Worm (Caenorhabditis elegans) whole organism, L2 larva: ENCODE results near the gene F26A1.4.

Experiments used
- aly-2 ChIP-seq: fragments of 150-350 bp; optimal IDR thresholded peaks from 2 replicates; lab custom pipeline; 2014; ENCODE audit warnings: missing biosample characterization, missing genetic modification characterization
- ceh-82 ChIP-seq: fragments of 150-350 bp; optimal IDR thresholded peaks from 2 replicates; lab custom pipeline; 2014; ENCODE audit warnings: missing biosample characterization, missing genetic modification characterization
- elt-3 ChIP-seq: sonication (generic microtip); optimal IDR thresholded peaks from 2 replicates; lab custom pipeline; 2017; ENCODE audit warnings: missing biosample characterization, missing genetic modification characterization
- fos-1 ChIP-seq: fragments of 150-350 bp; optimal IDR thresholded peaks from 2 replicates; lab custom pipeline; 2014; ENCODE audit warnings: missing biosample characterization, missing genetic modification characterization
- lin-39 ChIP-seq: fragments of 150-350 bp; optimal IDR thresholded peaks from 2 replicates; lab custom pipeline; 2014; ENCODE audit warnings: missing biosample characterization, missing genetic modification reagents, missing genetic modification characterization
- lsy-2 ChIP-seq, 2 experiments: fragments of 150-350 bp in 1 of 2; sonication (generic microtip) in 1 of 2; optimal IDR thresholded peaks; 2 replicates each; lab custom pipeline; 2014 to 2017; ENCODE audit warnings: missing biosample characterization in 2 of 2, missing genetic modification characterization in 2 of 2
- nhr-11 ChIP-seq: fragments of 150-350 bp; optimal IDR thresholded peaks from 2 replicates; lab custom pipeline; 2014; ENCODE audit warnings: missing biosample characterization, missing genetic modification characterization
- nhr-77 ChIP-seq: fragments of 150-350 bp; optimal IDR thresholded peaks from 2 replicates; lab custom pipeline; 2014; ENCODE audit warnings: missing biosample characterization, missing genetic modification characterization
- skn-1 ChIP-seq: sonication (generic microtip); optimal IDR thresholded peaks from 2 replicates; lab custom pipeline; 2017; ENCODE audit warnings: missing biosample characterization, missing genetic modification characterization
- snpc-4 ChIP-seq: fragments of 150-350 bp; optimal IDR thresholded peaks from 2 replicates; lab custom pipeline; 2014; ENCODE audit warnings: missing biosample characterization, missing genetic modification characterization
- unc-39 ChIP-seq: fragments of 150-350 bp; optimal IDR thresholded peaks from 2 replicates; lab custom pipeline; 2014; ENCODE audit warnings: missing biosample characterization, missing genetic modification characterization
- zag-1 ChIP-seq: fragments of 150-350 bp; optimal IDR thresholded peaks from 2 replicates; lab custom pipeline; 2014; ENCODE audit warnings: missing biosample characterization, missing genetic modification characterization
- ztf-11 ChIP-seq: sonication (generic microtip); optimal IDR thresholded peaks from 2 replicates; lab custom pipeline; 2017; ENCODE audit warnings: missing biosample characterization, missing genetic modification characterization

ce11 chrIII:4808089-4808488 is 9.3 kb upstream of the F26A1.4 start:
- TF ChIP-seq ceh-82 (tag; lab: Kevin White, UChicago) (no peak), skn-1 (tag; lab: Kevin White, UChicago) (no peak), lin-39 (no peak), unc-39 (tag; lab: Kevin White, UChicago) (no peak), ztf-11 (tag; lab: Kevin White, UChicago) (no peak), lsy-2 (tag; optimal IDR thresholded peaks at IDR 0.05; lab: Kevin White, UChicago) (peak in 1 of 2 experiments; percentile 63), nhr-77 (tag; lab: Kevin White, UChicago) (no peak), aly-2 (tag; lab: Kevin White, UChicago) (no peak), zag-1 (tag; lab: Kevin White, UChicago) (no peak), snpc-4 (tag; lab: Kevin White, UChicago) (no peak), elt-3 (tag; lab: Kevin White, UChicago) (no peak), nhr-11 (no peak), fos-1 (tag; lab: Kevin White, UChicago) (no peak)
